Fruit fly (Drosophila melanogaster) whole organism, wandering third instar larva: ENCODE results near the gene CG16789.

ENCODE experiments used
- Abd-B ChIP-seq: fragments of >200 bp; optimal IDR thresholded peaks from 2 replicates; lab custom pipeline; 2017; ENCODE audit warnings: missing biosample characterization, missing genetic modification characterization
- CG32264 ChIP-seq: fragments of 200-800 bp; sonication (Bioruptor generic); optimal IDR thresholded peaks from 2 replicates; lab custom pipeline; 2016; ENCODE audit warnings: missing biosample characterization, missing genetic modification characterization
- CG9705 ChIP-seq: fragments of 200-800 bp; sonication (Bioruptor generic); optimal IDR thresholded peaks from 2 replicates; lab custom pipeline; 2018; ENCODE audit warnings: missing biosample characterization, mild to moderate bottlenecking, missing genetic modification characterization
- CrebA ChIP-seq: fragments of 200-800 bp; sonication (Bioruptor generic); optimal IDR thresholded peaks from 2 replicates; lab custom pipeline; 2016; ENCODE audit warnings: missing biosample characterization, mild to moderate bottlenecking, missing genetic modification characterization, borderline replicate concordance
- Dfd ChIP-seq: fragments of >200 bp; optimal IDR thresholded peaks from 2 replicates; lab custom pipeline; 2017; ENCODE audit warnings: missing biosample characterization, missing genetic modification characterization
- Dif ChIP-seq: fragments of 200-275, 200-300 bp; sonication (Bioruptor generic); optimal IDR thresholded peaks from 2 replicates; lab custom pipeline; 2018; ENCODE audit warnings: missing biosample characterization, missing genetic modification characterization; ENCODE audit not compliant: partially characterized antibody
- GATAd ChIP-seq: sonication (Bioruptor generic); optimal IDR thresholded peaks from 2 replicates; lab custom pipeline; 2016; ENCODE audit warnings: missing biosample characterization, missing genetic modification characterization
- HLH106 ChIP-seq: fragments of 200-800 bp; optimal IDR thresholded peaks from 3 replicates; lab custom pipeline; 2019; ENCODE audit warnings: missing biosample characterization, mild to moderate bottlenecking, missing genetic modification characterization, moderate library complexity
- Hnf4 ChIP-seq: fragments of 200-800 bp; sonication (Bioruptor generic); optimal IDR thresholded peaks from 2 replicates; lab custom pipeline; 2016; ENCODE audit warnings: missing biosample characterization, mild to moderate bottlenecking, missing genetic modification characterization
- Hr78 ChIP-seq: fragments of >200 bp; optimal IDR thresholded peaks from 2 replicates; lab custom pipeline; 2017; ENCODE audit warnings: missing biosample characterization, missing genetic modification characterization
- Jra ChIP-seq: sonication (Bioruptor generic); optimal IDR thresholded peaks from 2 replicates; lab custom pipeline; 2016; ENCODE audit warnings: missing biosample characterization, missing genetic modification characterization
- Mio ChIP-seq: sonication (Bioruptor generic); optimal IDR thresholded peaks from 2 replicates; lab custom pipeline; 2016; ENCODE audit warnings: missing biosample characterization, missing genetic modification characterization
- Myc ChIP-seq: fragments of >200 bp; optimal IDR thresholded peaks from 2 replicates; lab custom pipeline; 2017
- N ChIP-seq: fragments of >200 bp; optimal IDR thresholded peaks from 2 replicates; lab custom pipeline; 2018; ENCODE audit warnings: missing biosample characterization, missing external identifiers, missing genetic modification characterization
- OdsH ChIP-seq: fragments of 200-800 bp; sonication (Bioruptor generic); optimal IDR thresholded peaks from 2 replicates; lab custom pipeline; 2016; ENCODE audit warnings: missing biosample characterization, mild to moderate bottlenecking, missing genetic modification characterization
- Rel ChIP-seq, 2 experiments: fragments of 200-800 bp; sonication (Bioruptor generic) in 1 of 2; optimal IDR thresholded peaks; 2 replicates in 1 of 2; 3 replicates in 1 of 2; lab custom pipeline; 2016 to 2019; ENCODE audit warnings: mild to moderate bottlenecking in 2 of 2, missing biosample characterization in 2 of 2, missing genetic modification characterization in 2 of 2, moderate library complexity in 1 of 2
- Sp1 ChIP-seq: fragments of 200-800 bp; sonication (Bioruptor generic); optimal IDR thresholded peaks from 3 replicates; lab custom pipeline; 2019; ENCODE audit warnings: missing biosample characterization, mild to moderate bottlenecking, missing genetic modification characterization, moderate library complexity
- br ChIP-seq: fragments of 200-800 bp; sonication (Bioruptor generic); optimal IDR thresholded peaks from 2 replicates; lab custom pipeline; 2016; ENCODE audit warnings: missing biosample characterization, missing genetic modification characterization
- brk ChIP-seq: fragments of 200-800 bp; sonication (Bioruptor generic); optimal IDR thresholded peaks from 2 replicates; lab custom pipeline; 2016; ENCODE audit warnings: missing biosample characterization, mild to moderate bottlenecking, missing genetic modification characterization
- dl ChIP-seq, 2 experiments: fragments of 175-275, 200-275 bp in 1 of 2; fragments of 200-275 bp in 1 of 2; sonication (Bioruptor generic); optimal IDR thresholded peaks; lab custom pipeline; 2018; ENCODE audit warnings: mild to moderate bottlenecking in 2 of 2, missing biosample characterization in 2 of 2, missing genetic modification characterization in 2 of 2, moderate library complexity in 2 of 2; ENCODE audit not compliant: partially characterized antibody in 2 of 2, insufficient read depth in 1 of 2
- dmrt93B ChIP-seq: fragments of 200-800 bp; sonication (Bioruptor generic); optimal IDR thresholded peaks from 2 replicates; lab custom pipeline; 2018; ENCODE audit warnings: missing biosample characterization, mild to moderate bottlenecking, missing genetic modification characterization
- dsf ChIP-seq: sonication (Bioruptor generic); optimal IDR thresholded peaks from 2 replicates; lab custom pipeline; 2016; ENCODE audit warnings: missing biosample characterization, missing genetic modification characterization, borderline replicate concordance
- ey ChIP-seq: fragments of 200-800 bp; sonication (Bioruptor generic); optimal IDR thresholded peaks from 2 replicates; lab custom pipeline; 2016; ENCODE audit warnings: missing biosample characterization, missing genetic modification characterization
- foxo ChIP-seq, 2 experiments: fragments of 200-800 bp; sonication (Bioruptor generic); optimal IDR thresholded peaks; 2 replicates in 1 of 2; 3 replicates in 1 of 2; lab custom pipeline; 2016 to 2017; ENCODE audit warnings: missing biosample characterization in 2 of 2, missing genetic modification characterization in 2 of 2
- fru ChIP-seq: fragments of 200-800 bp; sonication (Bioruptor generic); optimal IDR thresholded peaks from 3 replicates; lab custom pipeline; 2016; ENCODE audit warnings: missing biosample characterization, mild to moderate bottlenecking, missing genetic modification characterization
- h ChIP-seq: fragments of 200-800 bp; sonication (Bioruptor generic); optimal IDR thresholded peaks from 3 replicates; lab custom pipeline; 2016; ENCODE audit warnings: missing biosample characterization, mild to moderate bottlenecking, missing genetic modification characterization
- jim ChIP-seq: fragments of 175-275, 200-325 bp; sonication (Bioruptor generic); optimal IDR thresholded peaks from 2 replicates; lab custom pipeline; 2016; ENCODE audit warnings: missing biosample characterization, mild to moderate bottlenecking, missing genetic modification characterization
- lola ChIP-seq: fragments of >200 bp; optimal IDR thresholded peaks from 2 replicates; lab custom pipeline; 2017; ENCODE audit warnings: missing biosample characterization, missing genetic modification characterization
- pan ChIP-seq: fragments of >200 bp; optimal IDR thresholded peaks from 2 replicates; lab custom pipeline; 2017
- psq ChIP-seq: fragments of 200-800 bp; sonication (Bioruptor generic); optimal IDR thresholded peaks from 3 replicates; lab custom pipeline; 2017; ENCODE audit warnings: missing biosample characterization, mild to moderate bottlenecking, missing genetic modification characterization, moderate library complexity
- rgr ChIP-seq: fragments of 200-800 bp; sonication (Bioruptor generic); optimal IDR thresholded peaks from 3 replicates; lab custom pipeline; 2016; ENCODE audit warnings: missing biosample characterization, mild to moderate bottlenecking, missing genetic modification characterization
- sage ChIP-seq: fragments of 200-800 bp; sonication (Bioruptor generic); optimal IDR thresholded peaks from 2 replicates; lab custom pipeline; 2016; ENCODE audit warnings: missing biosample characterization, mild to moderate bottlenecking, missing genetic modification characterization
- sv ChIP-seq: fragments of 200-800 bp; sonication (Bioruptor generic); optimal IDR thresholded peaks from 3 replicates; lab custom pipeline; 2016; ENCODE audit warnings: missing biosample characterization, missing genetic modification characterization
- tai ChIP-seq: sonication (Bioruptor generic); optimal IDR thresholded peaks from 2 replicates; lab custom pipeline; 2016; ENCODE audit warnings: missing biosample characterization, missing genetic modification characterization
- usp ChIP-seq: fragments of >200 bp; optimal IDR thresholded peaks from 2 replicates; lab custom pipeline; 2017; ENCODE audit warnings: missing biosample characterization, missing genetic modification characterization
- woc ChIP-seq: sonication (Bioruptor generic); optimal IDR thresholded peaks from 2 replicates; lab custom pipeline; 2016; ENCODE audit warnings: missing biosample characterization, mild to moderate bottlenecking, missing genetic modification characterization

CG16789 gene

DNA sequence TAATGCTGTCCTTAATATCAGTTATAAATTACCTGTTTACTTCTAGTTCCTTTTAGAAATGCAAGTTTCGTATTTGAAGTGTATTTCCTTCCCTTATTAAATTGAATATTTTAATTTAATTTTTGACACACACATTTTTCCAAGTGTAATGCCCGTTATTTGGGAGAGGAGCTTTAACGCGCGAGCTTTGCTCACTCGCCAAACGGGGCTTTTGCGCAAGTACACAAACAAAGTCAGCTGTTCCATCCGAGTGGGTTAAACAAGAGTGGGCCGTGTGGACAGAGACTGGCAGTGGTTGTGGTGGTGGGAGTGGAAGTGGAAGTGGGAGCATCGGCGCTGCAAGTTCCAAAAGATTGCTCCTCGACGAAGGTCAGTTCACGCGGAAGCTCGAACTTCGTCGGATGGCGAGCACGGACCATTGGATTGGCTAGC is 15.1 kb downstream of the CG16789 start, which contains the start of gene CG8301:
Gene CG8301, plus strand, starts transcription at position 218 of the 432 bp plus-strand sequence.
- TF ChIP-seq dmrt93B (GFP tag; lab: Kevin White, UChicago) (no peak), foxo (GFP tag; optimal IDR thresholded peaks at IDR 0.05; lab: Kevin White, UChicago) (peak in 1 of 2 experiments; percentile 12), Jra (GFP tag; lab: Kevin White, UChicago) (no peak), Rel (GFP tag; optimal IDR thresholded peaks at IDR 0.05; lab: Kevin White, UChicago) (no peak), Rel (tag; optimal IDR thresholded peaks at IDR 0.05; lab: Kevin White, UChicago) (peak; percentile 41), HLH106 (tag; lab: Kevin White, UChicago) (peak; percentile 19), h (GFP tag; lab: Kevin White, UChicago) (peak; percentile 15), Sp1 (GFP tag; lab: Kevin White, UChicago) (no peak)

DNA sequence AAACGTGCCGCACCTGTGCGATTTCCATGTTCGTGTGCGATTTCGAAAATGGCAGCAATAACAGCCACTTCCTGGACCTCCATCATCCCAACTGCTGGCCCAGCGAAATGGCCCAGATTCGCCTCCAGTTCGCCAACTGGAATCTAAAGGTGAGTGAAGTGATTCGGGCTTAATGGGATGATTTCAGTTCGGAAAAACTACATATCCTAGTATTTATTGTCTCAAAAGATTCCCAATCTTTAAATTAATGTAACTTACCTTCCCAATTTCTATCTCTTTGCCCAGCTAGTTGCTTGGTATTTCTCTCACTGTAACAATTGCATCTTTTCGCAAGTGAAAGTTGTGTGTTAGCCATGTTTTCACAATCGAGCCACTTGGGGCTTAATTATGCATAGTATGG is 16.0 kb downstream of the CG16789 start:
- TF ChIP-seq usp (GFP tag; lab: Kevin White, UChicago) (no peak), rgr (GFP tag; lab: Kevin White, UChicago) (no peak), GATAd (GFP tag; lab: Kevin White, UChicago) (no peak), HLH106 (tag; lab: Kevin White, UChicago) (no peak), psq (GFP tag; lab: Kevin White, UChicago) (no peak), CG9705 (GFP tag; lab: Kevin White, UChicago) (no peak), dl (GFP tag; optimal IDR thresholded peaks at IDR 0.05; lab: Kevin White, UChicago; ENCODE audit: insufficient read depth in 1 of 2, partially characterized antibody in 2 of 2) (no peak), br (GFP tag; lab: Kevin White, UChicago) (no peak), pan (no peak), brk (GFP tag; lab: Kevin White, UChicago) (no peak), fru (GFP tag; lab: Kevin White, UChicago) (no peak), N (GFP tag; lab: Kevin White, UChicago) (no peak), ey (GFP tag; lab: Kevin White, UChicago) (no peak), Rel (GFP tag; optimal IDR thresholded peaks at IDR 0.05; lab: Kevin White, UChicago) (no peak), Rel (tag; optimal IDR thresholded peaks at IDR 0.05; lab: Kevin White, UChicago) (no peak), Jra (GFP tag; lab: Kevin White, UChicago) (no peak), Abd-B (GFP tag; lab: Kevin White, UChicago) (no peak), OdsH (GFP tag; lab: Kevin White, UChicago) (no peak), foxo (GFP tag; optimal IDR thresholded peaks at IDR 0.05; lab: Kevin White, UChicago) (no peak), Hnf4 (GFP tag; lab: Kevin White, UChicago) (no peak), sv (GFP tag; lab: Kevin White, UChicago) (no peak)

DNA sequence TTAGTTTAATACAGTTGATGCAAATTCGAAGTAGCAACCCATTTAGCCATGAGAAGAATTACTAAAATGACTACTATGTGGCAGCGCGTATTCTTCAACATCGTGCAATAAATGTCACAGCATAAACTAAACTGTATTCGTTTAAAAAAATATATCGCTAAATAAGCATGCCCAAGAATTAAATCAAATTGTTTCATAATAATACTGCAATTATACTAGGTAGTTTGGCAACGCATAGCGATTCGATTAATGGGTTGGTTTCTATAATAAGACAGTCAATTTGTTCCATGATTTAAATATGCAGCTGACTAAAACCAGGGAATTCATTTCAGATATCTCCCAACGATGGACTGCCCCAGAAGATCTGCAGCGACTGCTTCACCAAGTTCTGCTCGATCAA is 17.1 kb downstream of the CG16789 start, which contains the start of gene CG33654:
Gene CG33654, minus strand, starts transcription at position 101 of the 400 bp plus-strand sequence.
- TF ChIP-seq lola (GFP tag; lab: Kevin White, UChicago) (no peak), woc (GFP tag; lab: Kevin White, UChicago) (no peak), fru (GFP tag; lab: Kevin White, UChicago) (no peak), Rel (GFP tag; optimal IDR thresholded peaks at IDR 0.05; lab: Kevin White, UChicago) (no peak), Rel (tag; optimal IDR thresholded peaks at IDR 0.05; lab: Kevin White, UChicago) (no peak), Dfd (GFP tag; lab: Kevin White, UChicago) (no peak), CG9705 (GFP tag; lab: Kevin White, UChicago) (no peak), sage (GFP tag; lab: Kevin White, UChicago) (no peak), Myc (no peak), Abd-B (GFP tag; lab: Kevin White, UChicago) (no peak), Mio (no peak), ey (GFP tag; lab: Kevin White, UChicago) (no peak), h (GFP tag; lab: Kevin White, UChicago) (no peak), dsf (GFP tag; lab: Kevin White, UChicago) (no peak), HLH106 (tag; lab: Kevin White, UChicago) (no peak), Jra (GFP tag; lab: Kevin White, UChicago) (no peak), dl (GFP tag; optimal IDR thresholded peaks at IDR 0.05; lab: Kevin White, UChicago; ENCODE audit: insufficient read depth in 1 of 2, partially characterized antibody in 2 of 2) (no peak)

DNA sequence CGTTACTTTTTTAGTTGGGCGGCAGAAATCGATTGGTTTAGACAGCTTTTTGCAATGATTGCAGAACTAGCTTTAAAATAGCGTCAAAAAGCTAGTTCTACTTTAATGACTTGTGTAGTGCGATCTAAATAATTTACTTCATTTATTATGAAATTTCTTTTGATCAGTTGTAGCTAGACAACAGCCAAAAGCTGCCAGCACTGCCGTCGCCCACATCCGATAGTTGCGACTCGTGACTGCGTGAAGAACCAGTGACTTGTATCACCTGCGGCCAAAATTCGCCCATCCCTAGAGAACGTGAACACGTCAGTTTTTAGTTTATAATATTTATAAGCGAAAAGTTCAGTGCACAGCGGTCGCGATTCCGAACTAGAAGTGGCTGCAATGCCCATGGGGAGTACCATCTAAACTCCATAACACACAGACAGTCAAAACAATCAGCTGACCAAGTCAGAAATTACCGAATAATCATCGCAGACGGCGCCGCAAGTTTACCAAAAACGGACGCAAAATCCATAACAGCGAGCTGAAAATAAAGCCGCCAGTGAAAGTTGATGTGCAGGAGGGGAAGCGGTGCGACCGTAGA is 20.8 kb downstream of the CG16789 start, which contains the start of gene P58IPK:
Gene P58IPK, plus strand, starts transcription at position 280 of the 586 bp plus-strand sequence.
- no peak for TF ChIP-seq fru (GFP tag; lab: Kevin White, UChicago)
- no peak for TF ChIP-seq Dfd (GFP tag; lab: Kevin White, UChicago)
- peak; percentile 59 for TF ChIP-seq HLH106 (tag; lab: Kevin White, UChicago)
- TF ChIP-seq dmrt93B (GFP tag; lab: Kevin White, UChicago) = peak; percentile 14
- no peak for TF ChIP-seq lola (GFP tag; lab: Kevin White, UChicago)
- TF ChIP-seq jim (GFP tag; lab: Kevin White, UChicago) = no peak
- peak; percentile 36 for TF ChIP-seq sv (GFP tag; lab: Kevin White, UChicago)
- no peak for TF ChIP-seq tai
- peak; percentile 89 for TF ChIP-seq Myc
- TF ChIP-seq rgr (GFP tag; lab: Kevin White, UChicago) = peak; percentile 68
- no peak for TF ChIP-seq CrebA
- peak; percentile 38 for TF ChIP-seq GATAd (GFP tag; lab: Kevin White, UChicago)
- peak in 1 of 2 experiments; percentile 66 for TF ChIP-seq foxo (GFP tag; optimal IDR thresholded peaks at IDR 0.05; lab: Kevin White, UChicago)
- TF ChIP-seq CG32264 (GFP tag; lab: Kevin White, UChicago) = peak; percentile 46
- no peak for TF ChIP-seq Dif (GFP tag; lab: Kevin White, UChicago)
- TF ChIP-seq dsf (GFP tag; lab: Kevin White, UChicago) = peak; percentile 33
- TF ChIP-seq h (GFP tag; lab: Kevin White, UChicago) = peak; percentile 71
- TF ChIP-seq Hr78 (GFP tag; lab: Kevin White, UChicago) = no peak
- TF ChIP-seq ey (GFP tag; lab: Kevin White, UChicago) = peak; percentile 53
- TF ChIP-seq CG9705 (GFP tag; lab: Kevin White, UChicago) = peak; percentile 28
- TF ChIP-seq Jra (GFP tag; lab: Kevin White, UChicago) = peak; percentile 72
- no peak for TF ChIP-seq OdsH (GFP tag; lab: Kevin White, UChicago)
- no peak for TF ChIP-seq Mio
- peak; percentile 32 for TF ChIP-seq Sp1 (GFP tag; lab: Kevin White, UChicago)
- TF ChIP-seq br (GFP tag; lab: Kevin White, UChicago) = peak; percentile 60
- no peak for TF ChIP-seq N (GFP tag; lab: Kevin White, UChicago)
- no peak for TF ChIP-seq Abd-B (GFP tag; lab: Kevin White, UChicago)
- no peak for TF ChIP-seq Hnf4 (GFP tag; lab: Kevin White, UChicago)
- no peak for TF ChIP-seq brk (GFP tag; lab: Kevin White, UChicago)
